Fruit fly (Drosophila melanogaster): ENCODE measurements around the gene GATAd.

The GATAd gene

DNA sequence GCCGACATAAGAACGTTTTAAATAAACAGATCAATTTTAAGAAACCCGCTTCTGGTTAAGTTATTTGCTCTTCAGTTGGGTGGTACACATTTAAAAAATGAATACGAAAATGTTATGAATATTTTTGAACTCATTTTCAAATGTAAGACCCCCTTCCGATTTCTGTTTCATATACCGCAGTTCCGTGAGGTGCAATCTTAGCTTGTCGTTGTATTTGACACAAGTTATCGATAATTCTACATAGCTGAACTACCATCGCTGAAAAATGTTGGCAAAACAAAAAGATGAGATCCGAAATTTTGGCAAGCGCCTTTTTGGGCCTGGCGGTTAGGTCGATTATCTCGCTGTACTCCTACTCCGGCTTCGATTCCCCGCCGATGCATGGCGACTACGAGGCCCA, 46.3 kb downstream of the GATAd start, which contains the start of gene gny (continued):
- TF ChIP-seq CG17186 (GFP tag; optimal IDR thresholded peaks at IDR 0.05) (no peak), Hr51 (GFP tag; optimal IDR thresholded peaks at IDR 0.05) (no peak), gcm (GFP tag; optimal IDR thresholded peaks at IDR 0.05) (no peak), CG4617 (GFP tag; optimal IDR thresholded peaks at IDR 0.05; ENCODE audit: borderline replicate concordance) (peak; percentile 47), CG4424 (GFP tag; optimal IDR thresholded peaks at IDR 0.05) (no peak), CG12744 (GFP tag; optimal IDR thresholded peaks at IDR 0.05) (no peak), CG7372 (GFP tag; IDR thresholded peaks at IDR 0.05) (no peak), Sox100B (GFP tag; optimal IDR thresholded peaks at IDR 0.05) (no peak), CG3995 (GFP tag; optimal IDR thresholded peaks at IDR 0.05) (no peak), crp (GFP tag; optimal IDR thresholded peaks at IDR 0.05) (no peak), gfzf (GFP tag; optimal IDR thresholded peaks at IDR 0.05) (peak; percentile 19), jigr1 (GFP tag; IDR thresholded peaks at IDR 0.05) (no peak), Awh (GFP tag; IDR thresholded peaks at IDR 0.05) (no peak), lbe (GFP tag; optimal IDR thresholded peaks at IDR 0.05) (no peak), Poxn (GFP tag; IDR thresholded peaks at IDR 0.05) (no peak), CHES-1-like (GFP tag; optimal IDR thresholded peaks at IDR 0.05) (no peak), CG17802 (tag; optimal IDR thresholded peaks at IDR 0.05) (peak; percentile 37), tna (GFP tag; IDR thresholded peaks at IDR 0.05; ENCODE audit: partially characterized antibody) (no peak), CG32532 (GFP tag; IDR thresholded peaks at IDR 0.05) (no peak), HmgD (GFP tag; optimal IDR thresholded peaks at IDR 0.05) (peak; percentile 39), Bgb (GFP tag; IDR thresholded peaks at IDR 0.05; ENCODE audit: partially characterized antibody) (peak; percentile 38; the same call in 1 of the 2 replicates), gro (GFP tag; optimal IDR thresholded peaks at IDR 0.05) (no peak), CG1832 (GFP tag; optimal IDR thresholded peaks at IDR 0.05) (no peak), insv (GFP tag; optimal IDR thresholded peaks at IDR 0.05) (no peak), caup (GFP tag; optimal IDR thresholded peaks at IDR 0.05; ENCODE audit: severe bottlenecking) (no peak), Side (GFP tag; optimal IDR thresholded peaks at IDR 0.05) (no peak), CG34376 (GFP tag; optimal IDR thresholded peaks at IDR 0.05) (no peak), Nf-YC (tag; optimal IDR thresholded peaks at IDR 0.05) (no peak), CG32767 (GFP tag; IDR thresholded peaks at IDR 0.05) (no peak), CG8388 (GFP tag; optimal IDR thresholded peaks at IDR 0.05) (no peak), MESR4 (GFP tag; optimal IDR thresholded peaks at IDR 0.05) (no peak), wek (GFP tag; optimal IDR thresholded peaks at IDR 0.05) (no peak), CG18764 (GFP tag; optimal IDR thresholded peaks at IDR 0.05) (no peak), bowl (GFP tag; IDR thresholded peaks at IDR 0.05) (no peak), lmd (GFP tag; IDR thresholded peaks at IDR 0.05) (no peak), CkIIα-i1 (GFP tag; IDR thresholded peaks at IDR 0.05) (no peak), knrl (GFP tag; IDR thresholded peaks at IDR 0.05; ENCODE audit: partially characterized antibody) (no peak; the same call in 2 of the 3 replicates), CG12942 (GFP tag; optimal IDR thresholded peaks at IDR 0.05) (no peak), CG15269 (tag; optimal IDR thresholded peaks at IDR 0.05) (no peak), Ets65A (GFP tag) (no peak), MBD-R2 (GFP tag; IDR thresholded peaks at IDR 0.05) (peak; percentile 88), CG9876 (GFP tag; optimal IDR thresholded peaks at IDR 0.05) (no peak), ewg (GFP tag; optimal IDR thresholded peaks at IDR 0.05) (no peak), lilli (GFP tag; optimal IDR thresholded peaks at IDR 0.05) (no peak), CG2678 (tag; optimal IDR thresholded peaks at IDR 0.05) (no peak), en (GFP tag; optimal IDR thresholded peaks at IDR 0.05) (no peak), Opbp (GFP tag; IDR thresholded peaks at IDR 0.05; ENCODE audit: partially characterized antibody) (no peak), HLH4C (GFP tag; IDR thresholded peaks at IDR 0.05; ENCODE audit: partially characterized antibody) (peak; percentile 49; the same call in 2 of the 3 replicates), grau (tag; optimal IDR thresholded peaks at IDR 0.05) (no peak), hth (optimal IDR thresholded peaks at IDR 0.05) (no peak), fu2 (GFP tag; optimal IDR thresholded peaks at IDR 0.05) (no peak)

Measured in whole organism, embryonic.